Worm (Caenorhabditis elegans) whole organism, dauer: ENCODE measurements around the gene teg-1.

ENCODE experiments used
- unc-62 ChIP-seq: sonication (generic microtip); optimal IDR thresholded peaks from 2 replicates; lab custom pipeline; 2017; ENCODE audit warnings: missing biosample characterization, missing genetic modification reagents, missing genetic modification characterization

The teg-1 gene

ce11 chrIII:11318131-11318530 lies at the start of gene teg-1:
TSS of gene teg-1 (minus strand) at chrIII:11318231.
- TF ChIP-seq unc-62 (GFP tag; lab: Kevin White, UChicago): no peak

- no peak for TF ChIP-seq unc-62 (GFP tag; lab: Kevin White, UChicago)
Observed at ce11 chrIII:11366467-11366866, 48.4 kb upstream of the teg-1 start, which contains the start of gene T28D6.3. TSS of gene T28D6.3 (plus strand) at chrIII:11366767.

DNA sequence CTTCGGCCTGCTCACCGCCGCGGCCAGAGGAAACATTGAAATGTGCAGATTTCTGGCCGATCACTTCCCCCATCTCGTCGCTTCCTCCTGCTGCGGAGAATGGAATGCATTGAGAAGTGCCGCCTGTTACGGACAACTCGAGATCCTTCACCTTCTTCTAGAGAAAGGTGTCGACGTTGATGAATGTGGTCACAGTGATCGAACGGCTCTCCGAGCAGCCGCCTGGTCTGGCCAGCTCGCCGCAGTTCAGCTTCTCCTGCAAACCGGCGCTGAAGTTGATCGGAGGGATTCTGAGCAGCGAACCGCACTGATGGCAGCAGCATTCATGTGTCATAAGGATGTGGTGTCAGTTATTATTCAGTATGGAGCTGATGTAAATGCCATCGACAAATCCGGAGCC lies 44.9 kb upstream of the teg-1 start:
- TF ChIP-seq unc-62 (GFP tag; lab: Kevin White, UChicago): no peak

DNA sequence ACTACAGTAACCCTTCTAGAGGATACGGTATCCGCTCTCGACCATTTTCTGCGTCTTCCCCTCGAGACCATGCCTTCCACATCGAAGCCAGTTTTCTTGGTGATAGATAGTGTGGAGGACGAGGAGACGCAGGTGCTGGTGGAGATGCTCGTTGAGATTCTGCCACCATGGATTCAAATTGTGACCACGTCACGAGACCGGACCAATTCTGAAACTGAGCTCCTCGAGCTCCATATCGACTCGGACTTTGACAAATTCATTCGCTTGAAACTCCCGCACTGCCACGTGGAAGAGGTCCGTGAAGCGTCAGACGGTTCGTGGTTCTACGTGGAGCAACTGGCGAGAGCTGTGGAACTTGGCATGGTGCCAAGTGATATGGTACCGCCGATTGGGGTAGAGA lies 43.4 kb upstream of the teg-1 start:
- TF ChIP-seq unc-62 (GFP tag; lab: Kevin White, UChicago): no peak

DNA sequence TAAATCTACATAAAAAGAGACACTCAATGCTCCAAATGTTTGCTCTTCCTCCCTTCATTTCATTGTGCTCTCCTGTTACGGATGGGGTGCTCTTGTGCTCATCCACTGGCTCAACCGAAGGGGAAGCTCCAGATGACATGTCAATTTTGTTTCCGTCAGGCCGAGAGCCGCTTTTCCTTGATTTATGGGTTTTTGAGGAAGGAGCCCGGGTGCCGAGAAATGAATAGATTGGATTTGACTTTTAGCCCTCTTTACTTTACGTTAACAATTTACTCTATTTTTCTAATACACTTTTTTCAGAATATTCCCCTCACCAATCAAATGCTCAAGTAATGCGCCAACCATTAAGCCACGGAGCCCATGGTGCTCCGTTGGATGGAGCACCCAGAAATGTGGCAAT lies 42.1 kb upstream of the teg-1 start, which contains the start of gene T28D6.4:
T28D6.4 (plus strand) TSS at position 301 of the 400 bp plus-strand sequence.
- TF ChIP-seq unc-62 (GFP tag; lab: Kevin White, UChicago): no peak

ce11 chrIII:11359422-11359821 lies 41.4 kb upstream of the teg-1 start:
- TF ChIP-seq unc-62 (GFP tag; lab: Kevin White, UChicago): no peak

DNA sequence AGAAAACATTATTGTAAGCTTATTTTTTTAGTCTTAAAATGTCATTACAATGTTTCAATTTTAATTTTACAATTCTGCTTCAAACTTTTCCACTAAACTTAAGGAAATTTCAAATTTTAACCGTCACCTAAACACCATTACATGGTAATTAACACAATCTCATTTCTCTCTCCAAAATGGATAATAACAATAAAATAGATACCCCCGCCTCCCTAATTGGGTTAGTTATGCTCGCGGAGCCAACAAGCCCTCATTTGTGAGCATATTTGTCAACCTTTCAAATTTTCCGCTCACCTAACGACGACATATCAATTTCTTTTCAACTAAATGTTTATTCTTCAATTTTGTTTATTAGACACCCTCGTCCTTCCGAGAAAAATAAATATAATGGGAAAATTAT lies 40.2 kb upstream of the teg-1 start:
- TF ChIP-seq unc-62 (GFP tag; lab: Kevin White, UChicago): no peak

DNA sequence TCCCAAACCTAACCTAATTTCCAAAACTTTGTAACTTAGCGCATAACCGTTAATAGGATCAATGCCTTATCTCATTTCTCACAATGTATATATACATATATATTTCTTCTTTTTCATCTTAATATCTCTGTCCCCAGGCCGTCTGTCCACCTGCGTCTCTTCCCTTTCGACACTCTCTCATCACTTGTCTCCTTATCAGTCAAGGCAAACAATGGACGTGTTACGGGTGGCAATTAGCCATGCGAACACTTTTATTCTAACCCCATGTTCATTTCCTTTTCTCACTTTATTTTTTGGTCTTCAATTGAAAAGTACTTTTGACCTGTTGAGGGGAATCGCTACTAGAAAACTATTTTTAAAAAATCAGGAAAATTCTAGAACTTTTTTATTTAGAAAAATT lies 39.4 kb upstream of the teg-1 start:
- no peak for TF ChIP-seq unc-62 (GFP tag; lab: Kevin White, UChicago)

- TF ChIP-seq unc-62 (GFP tag; lab: Kevin White, UChicago): no peak
Observed at ce11 chrIII:11355758-11356323, 37.8 kb upstream of the teg-1 start.

- no peak for TF ChIP-seq unc-62 (GFP tag; lab: Kevin White, UChicago)
Observed at ce11 chrIII:11353499-11353898, 35.5 kb upstream of the teg-1 start.

ce11 chrIII:11352840-11353239 lies 34.8 kb upstream of the teg-1 start:
- TF ChIP-seq unc-62 (GFP tag; lab: Kevin White, UChicago): no peak

DNA sequence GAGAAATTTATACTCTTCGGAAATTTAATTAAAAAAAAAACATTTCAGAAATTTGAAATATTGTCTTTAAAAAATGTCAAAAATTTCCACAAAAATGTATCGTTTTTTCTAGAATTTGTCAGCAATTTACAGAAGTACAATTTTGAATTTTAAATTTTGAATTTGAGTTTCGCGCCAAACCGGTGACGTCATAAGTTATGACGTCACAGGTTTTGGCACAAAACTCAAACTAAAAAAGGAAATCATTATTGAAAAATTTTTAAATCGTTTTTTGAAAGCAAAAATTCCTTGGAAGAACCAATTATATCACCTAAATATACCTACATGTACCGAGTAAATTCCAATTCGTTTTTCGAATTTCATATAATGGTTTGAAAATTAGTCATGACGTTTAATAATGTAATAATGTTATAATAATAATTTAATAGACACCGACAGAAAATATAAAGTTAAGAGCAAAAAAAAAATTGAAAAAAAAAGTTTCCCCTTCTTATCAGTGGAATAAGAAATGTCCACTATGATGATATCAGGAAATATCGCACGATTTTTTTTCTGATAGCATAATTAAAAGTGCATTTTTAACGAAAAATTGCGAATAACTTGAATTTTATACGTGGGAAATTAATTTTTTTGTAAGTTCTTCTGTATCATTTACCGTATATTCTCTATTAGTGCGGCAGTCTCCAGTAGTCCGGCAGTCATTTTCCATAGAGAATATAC lies 32.2 kb upstream of the teg-1 start:
- no peak for TF ChIP-seq unc-62 (GFP tag; lab: Kevin White, UChicago)

ce11 chrIII:11346383-11346782 lies 28.4 kb upstream of the teg-1 start, which contains the start of gene T28D6.7:
TSS of gene T28D6.7 (minus strand) at chrIII:11346483.
- no peak for TF ChIP-seq unc-62 (GFP tag; lab: Kevin White, UChicago)

- TF ChIP-seq unc-62 (GFP tag; lab: Kevin White, UChicago): no peak
Observed at ce11 chrIII:11344125-11344524, 26.1 kb upstream of the teg-1 start.

DNA sequence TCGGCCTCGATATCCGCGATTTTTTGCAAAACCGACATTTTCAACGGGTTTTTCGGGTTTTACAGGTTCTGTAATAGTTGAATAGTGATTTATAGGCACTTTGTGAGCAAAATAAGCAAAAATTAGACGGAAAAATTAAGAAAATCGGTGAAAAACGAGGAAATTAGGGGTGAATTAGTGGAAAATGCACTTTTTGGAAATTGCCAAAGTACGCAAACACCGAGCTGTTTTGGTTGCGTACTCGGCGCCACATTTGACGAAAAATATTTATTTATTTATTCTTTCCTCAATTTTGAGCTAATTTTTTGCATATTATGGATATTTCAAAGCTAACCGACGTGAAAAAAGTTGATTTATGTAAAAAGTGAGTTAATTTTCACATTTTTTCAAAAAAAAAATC lies 25.0 kb upstream of the teg-1 start, which contains the start of the genes T28D6.6 and pen-2:
T28D6.6 (minus strand) TSS at position 68 of the 400 bp plus-strand sequence.
pen-2 (plus strand) TSS at position 282 of the 400 bp plus-strand sequence.
- TF ChIP-seq unc-62 (GFP tag; lab: Kevin White, UChicago): no peak

ce11 chrIII:11341466-11341865 lies 23.4 kb upstream of the teg-1 start:
- no peak for TF ChIP-seq unc-62 (GFP tag; lab: Kevin White, UChicago)

DNA sequence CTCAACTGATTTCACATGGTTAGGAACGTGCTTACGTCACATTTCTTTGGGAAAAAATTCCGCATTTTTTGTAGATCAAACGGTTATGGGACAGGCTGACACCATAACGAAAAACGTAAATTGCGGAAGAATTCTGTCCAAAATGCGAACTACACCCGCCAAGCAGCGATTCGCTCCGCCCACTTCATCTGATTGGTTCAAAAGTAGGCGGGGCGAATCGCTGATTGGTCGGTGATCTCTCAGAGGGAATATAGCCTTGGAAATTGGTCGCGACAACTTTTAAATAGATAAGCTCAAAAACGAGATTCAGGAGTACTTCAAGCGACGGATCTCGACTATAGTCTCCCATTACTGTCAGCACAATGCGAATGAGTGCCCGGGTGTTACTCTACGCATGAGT lies 19.6 kb upstream of the teg-1 start:
- TF ChIP-seq unc-62 (GFP tag; lab: Kevin White, UChicago): no peak
